Worm (Caenorhabditis elegans) whole organism, L2 larva: Measurements from ENCODE around the gene cdt-2.

Experiments
- mab-5 ChIP-seq: fragments of 150-350 bp; optimal IDR thresholded peaks from 2 replicates; lab custom pipeline; 2014; ENCODE audit warnings: missing biosample characterization, missing genetic modification characterization
- sma-9 ChIP-seq, 2 experiments: fragments of 150-350 bp in 1 of 2; sonication (generic microtip) in 1 of 2; optimal IDR thresholded peaks; 2 replicates each; lab custom pipeline; 2014 to 2016; ENCODE audit warnings: missing genetic modification characterization in 2 of 2, mild to moderate bottlenecking in 1 of 2, missing biosample characterization in 1 of 2, missing compliant biosample characterization in 1 of 2, missing genetic modification reagents in 1 of 2, moderate library complexity in 1 of 2

cdt-2 gene

ce11 chrV:14942898-14943297 is 48.0 kb downstream of the cdt-2 start:
- TF ChIP-seq mab-5 (tag; lab: Kevin White, UChicago) (no peak), sma-9 (GFP tag; optimal IDR thresholded peaks at IDR 0.05; lab: Kevin White, UChicago) (no peak), sma-9 (tag; optimal IDR thresholded peaks at IDR 0.05; lab: Kevin White, UChicago) (no peak)
- TF ChIP-seq, all 48 proteins: peak for 0
